Worm (Caenorhabditis elegans) whole organism, young adult: Measurements from ENCODE around the gene tag-131.
A peak's percentile ranks its signal among the peaks of the same experiment; 100 is the strongest.

ENCODE experiments used
- B0261.1 ChIP-seq: sonication (generic microtip); optimal IDR thresholded peaks from 2 replicates; lab custom pipeline; 2016; ENCODE audit warnings: mild to moderate bottlenecking, missing genetic modification characterization, moderate library complexity, missing compliant biosample characterization
- C06A6.2 ChIP-seq: fragments of 200-800 bp; sonication (Bioruptor generic); conservative IDR thresholded peaks from 2 replicates; pipeline ENCODE4 v1.3.6; 2022; ENCODE audit warnings: missing genetic modification characterization, missing compliant biosample characterization
- D2030.7 ChIP-seq: fragments of 200-800 bp; sonication (Bioruptor generic); IDR thresholded peaks from 2 replicates; pipeline ENCODE4 v1.3.6; 2022; ENCODE audit warnings: missing genetic modification reagents, missing genetic modification characterization, missing compliant biosample characterization
- F39B2.1 ChIP-seq: fragments of 200-800 bp; sonication (Bioruptor generic); IDR thresholded peaks from 2 replicates; pipeline ENCODE4 v1.3.6; 2022; ENCODE audit warnings: missing genetic modification reagents, missing genetic modification characterization, missing compliant biosample characterization
- F49E8.2 ChIP-seq: sonication (generic microtip); optimal IDR thresholded peaks from 3 replicates; lab custom pipeline; 2017; ENCODE audit warnings: missing genetic modification characterization, mild to moderate bottlenecking, missing compliant biosample characterization, antibody characterized with exemption, moderate library complexity; ENCODE audit not compliant: insufficient read depth
- F52B5.7 ChIP-seq: sonication (generic microtip); optimal IDR thresholded peaks from 2 replicates; lab custom pipeline; 2016; ENCODE audit warnings: mild to moderate bottlenecking, missing genetic modification characterization, missing compliant biosample characterization
- F55B11.4 ChIP-seq: sonication (generic microtip); optimal IDR thresholded peaks from 2 replicates; lab custom pipeline; 2016; ENCODE audit warnings: missing compliant biosample characterization, missing genetic modification characterization, borderline replicate concordance; ENCODE audit not compliant: insufficient read depth
- F57C9.4 ChIP-seq: sonication (generic microtip); optimal IDR thresholded peaks from 2 replicates; lab custom pipeline; 2017; ENCODE audit warnings: mild to moderate bottlenecking, missing genetic modification characterization, missing compliant biosample characterization
- K11D2.4 ChIP-seq: fragments of 200-800 bp; sonication (Bioruptor generic); IDR thresholded peaks from 2 replicates; pipeline ENCODE4 v1.3.6; 2022; ENCODE audit warnings: missing genetic modification reagents, missing genetic modification characterization, missing compliant biosample characterization
- K12H6.12 ChIP-seq: fragments of 200-800 bp; sonication (Bioruptor generic); optimal IDR thresholded peaks from 2 replicates; lab custom pipeline; 2018; ENCODE audit warnings: mild to moderate bottlenecking, missing genetic modification characterization, missing compliant biosample characterization
- T07F8.4 ChIP-seq: sonication (generic microtip); optimal IDR thresholded peaks from 2 replicates; lab custom pipeline; 2016; ENCODE audit warnings: mild to moderate bottlenecking, missing genetic modification characterization, moderate library complexity, missing compliant biosample characterization
- Y53F4B.3 ChIP-seq: fragments of 200-800 bp; sonication (Bioruptor generic); IDR thresholded peaks from 2 replicates; pipeline ENCODE4 v1.3.6; 2022; ENCODE audit warnings: missing genetic modification reagents, missing genetic modification characterization, missing compliant biosample characterization
- Y53G8AR.9 ChIP-seq: fragments of 200-800 bp; sonication (Bioruptor generic); conservative IDR thresholded peaks from 2 replicates; pipeline ENCODE4 v1.3.6; 2022; ENCODE audit warnings: missing genetic modification reagents, missing genetic modification characterization, missing compliant biosample characterization
- Y95B8A.8 ChIP-seq: fragments of 200-800 bp; sonication (Bioruptor generic); IDR thresholded peaks from 2 replicates; pipeline ENCODE4 v1.3.6; 2022; ENCODE audit warnings: missing genetic modification reagents, missing genetic modification characterization, missing compliant biosample characterization
- akir-1 ChIP-seq: fragments of 200-800 bp; sonication (Bioruptor generic); optimal IDR thresholded peaks from 2 replicates; lab custom pipeline; 2018; ENCODE audit warnings: mild to moderate bottlenecking, missing genetic modification characterization, moderate library complexity, missing compliant biosample characterization
- aptf-3 ChIP-seq: fragments of 200-800 bp; sonication (Bioruptor generic); IDR thresholded peaks from 2 replicates; pipeline ENCODE4 v1.3.6; 2022; ENCODE audit warnings: missing genetic modification characterization, missing compliant biosample characterization
- atf-7 ChIP-seq: sonication (generic microtip); optimal IDR thresholded peaks from 2 replicates; lab custom pipeline; 2017; ENCODE audit warnings: mild to moderate bottlenecking, missing genetic modification characterization, missing compliant biosample characterization
- attf-5 ChIP-seq: fragments of 200-800 bp; sonication (Bioruptor generic); optimal IDR thresholded peaks from 2 replicates; lab custom pipeline; 2018; ENCODE audit warnings: mild to moderate bottlenecking, missing genetic modification characterization, missing compliant biosample characterization
- ceh-40 ChIP-seq: fragments of 200-800 bp; sonication (Bioruptor generic); IDR thresholded peaks from 2 replicates; pipeline ENCODE4 v1.3.6; 2022; ENCODE audit warnings: missing genetic modification characterization, missing compliant biosample characterization
- ceh-58 ChIP-seq: fragments of 200-800 bp; sonication (Bioruptor generic); IDR thresholded peaks from 2 replicates; pipeline ENCODE4 v1.3.6; 2022; ENCODE audit warnings: missing genetic modification characterization, missing compliant biosample characterization
- dox-1 ChIP-seq: fragments of 200-800 bp; sonication (Bioruptor generic); IDR thresholded peaks from 2 replicates; pipeline ENCODE4 v1.3.6; 2022; ENCODE audit warnings: missing genetic modification reagents, missing genetic modification characterization, missing compliant biosample characterization
- dpff-1 ChIP-seq: sonication (generic microtip); optimal IDR thresholded peaks from 2 replicates; lab custom pipeline; 2017; ENCODE audit warnings: mild to moderate bottlenecking, missing genetic modification characterization, missing compliant biosample characterization
- ekl-4 ChIP-seq: fragments of 200-800 bp; sonication (Bioruptor generic); IDR thresholded peaks from 2 replicates; pipeline ENCODE4 v1.3.6; 2022; ENCODE audit warnings: missing genetic modification reagents, missing genetic modification characterization, missing compliant biosample characterization
- ets-4 ChIP-seq: fragments of 200-800 bp; sonication (Bioruptor generic); optimal IDR thresholded peaks from 2 replicates; lab custom pipeline; 2018; ENCODE audit warnings: mild to moderate bottlenecking, missing genetic modification characterization, missing compliant biosample characterization
- fkh-3 ChIP-seq: sonication (generic microtip); optimal IDR thresholded peaks from 2 replicates; lab custom pipeline; 2016; ENCODE audit warnings: mild to moderate bottlenecking, missing genetic modification characterization, missing compliant biosample characterization
- hlh-12 ChIP-seq: sonication (generic microtip); optimal IDR thresholded peaks from 2 replicates; lab custom pipeline; 2016; ENCODE audit warnings: missing genetic modification characterization, missing compliant biosample characterization
- hmg-1.2 ChIP-seq: fragments of 200-800 bp; sonication (Bioruptor generic); IDR thresholded peaks from 2 replicates; pipeline ENCODE4 v1.3.6; 2022; ENCODE audit warnings: missing genetic modification reagents, missing genetic modification characterization, missing compliant biosample characterization
- hsf-1 ChIP-seq: fragments of 200-800 bp; sonication (Bioruptor generic); IDR thresholded peaks from 2 replicates; pipeline ENCODE4 v1.3.6; 2022; ENCODE audit warnings: missing genetic modification reagents, missing genetic modification characterization, missing compliant biosample characterization
- lag-1 ChIP-seq: fragments of 200-800 bp; sonication (Bioruptor generic); IDR thresholded peaks from 2 replicates; pipeline ENCODE4 v1.3.6; 2022; ENCODE audit warnings: missing genetic modification reagents, missing genetic modification characterization, missing compliant biosample characterization
- lin-35 ChIP-seq, 3 experiments: fragments of 150-350 bp in 2 of 3; sonication (generic microtip) in 1 of 3; optimal IDR thresholded peaks; 2 replicates each; lab custom pipeline; 2014 to 2018; ENCODE audit warnings: missing biosample characterization in 3 of 3, missing genetic modification characterization in 3 of 3, missing genetic modification reagents in 3 of 3
- lin-40 ChIP-seq: sonication (generic microtip); optimal IDR thresholded peaks from 2 replicates; lab custom pipeline; 2016; ENCODE audit warnings: missing genetic modification characterization, mild to moderate bottlenecking, missing compliant biosample characterization, missing genotype, missing genetic modification reagents
- lin-54 ChIP-seq: fragments of 200-800 bp; sonication (Bioruptor generic); optimal IDR thresholded peaks from 2 replicates; lab custom pipeline; 2018; ENCODE audit warnings: mild to moderate bottlenecking, missing genetic modification characterization, missing compliant biosample characterization
- madf-8 ChIP-seq: fragments of 200-800 bp; sonication (Bioruptor generic); conservative IDR thresholded peaks from 2 replicates; pipeline ENCODE4 v1.3.6; 2022; ENCODE audit warnings: missing genetic modification reagents, missing genetic modification characterization, missing compliant biosample characterization
- mes-4 ChIP-seq: sonication (generic microtip); optimal IDR thresholded peaks from 2 replicates; lab custom pipeline; 2016; ENCODE audit warnings: missing genotype, missing genetic modification characterization, missing compliant biosample characterization
- mxl-1 ChIP-seq: sonication (generic microtip); optimal IDR thresholded peaks from 2 replicates; lab custom pipeline; 2016; ENCODE audit warnings: missing genetic modification characterization, missing compliant biosample characterization
- nfyb-1 ChIP-seq: fragments of 200-800 bp; sonication (Bioruptor generic); IDR thresholded peaks from 2 replicates; pipeline ENCODE4 v1.3.6; 2022; ENCODE audit warnings: missing genetic modification reagents, missing genetic modification characterization, missing compliant biosample characterization
- nhr-90 ChIP-seq: sonication (generic microtip); optimal IDR thresholded peaks from 2 replicates; lab custom pipeline; 2016; ENCODE audit warnings: missing genotype, mild to moderate bottlenecking, missing genetic modification characterization, missing compliant biosample characterization
- pha-4 ChIP-seq: fragments of 150-350 bp; sonication (generic microtip); optimal IDR thresholded peaks from 2 replicates; lab custom pipeline; 2014; ENCODE audit warnings: missing biosample characterization, missing genetic modification reagents, missing genetic modification characterization
- repo-1 ChIP-seq: sonication (generic microtip); optimal IDR thresholded peaks from 2 replicates; lab custom pipeline; 2017; ENCODE audit warnings: mild to moderate bottlenecking, missing genetic modification characterization, missing compliant biosample characterization
- rpc-1 ChIP-seq, 2 experiments: fragments of 150-350 bp in 1 of 2; sonication (generic microtip) in 1 of 2; optimal IDR thresholded peaks; 2 replicates each; lab custom pipeline; 2014 to 2018; ENCODE audit warnings: missing biosample characterization in 1 of 2, missing genetic modification characterization in 1 of 2, missing genetic modification reagents in 1 of 2, missing genotype in 1 of 2
- sea-2 ChIP-seq: fragments of 200-800 bp; sonication (Bioruptor generic); IDR thresholded peaks from 2 replicates; pipeline ENCODE4 v1.3.6; 2022; ENCODE audit warnings: missing genetic modification characterization, missing compliant biosample characterization
- snpc-1.1 ChIP-seq: sonication (generic microtip); optimal IDR thresholded peaks from 2 replicates; lab custom pipeline; 2017; ENCODE audit warnings: missing genetic modification characterization, mild to moderate bottlenecking, missing compliant biosample characterization, antibody characterized with exemption, moderate library complexity, missing genotype, missing genetic modification reagents; ENCODE audit not compliant: insufficient read depth
- snpc-4 ChIP-seq, 5 experiments: fragments of 150-350 bp in 1 of 5; sonication (generic microtip) in 4 of 5; optimal IDR thresholded peaks; 2 replicates each; lab custom pipeline; 2014 to 2018; ENCODE audit warnings: missing genetic modification characterization in 5 of 5, missing biosample characterization in 3 of 5, antibody characterized with exemption in 2 of 5, mild to moderate bottlenecking in 2 of 5, missing compliant biosample characterization in 2 of 5, missing genotype in 2 of 5, moderate library complexity in 2 of 5, missing genetic modification reagents in 1 of 5
- tlf-1 ChIP-seq: fragments of 200-800 bp; sonication (Bioruptor generic); optimal IDR thresholded peaks from 2 replicates; lab custom pipeline; 2018; ENCODE audit warnings: mild to moderate bottlenecking, missing genetic modification characterization, missing compliant biosample characterization
- unc-62 ChIP-seq: fragments of 150-350 bp; optimal IDR thresholded peaks from 2 replicates; lab custom pipeline; 2014; ENCODE audit warnings: missing biosample characterization, missing genetic modification reagents, missing genetic modification characterization
- xnd-1 ChIP-seq: sonication (generic microtip); optimal IDR thresholded peaks from 2 replicates; lab custom pipeline; 2016; ENCODE audit warnings: missing genotype, missing genetic modification reagents, missing genetic modification characterization, missing compliant biosample characterization
- zfh-2 ChIP-seq: fragments of 200-800 bp; sonication (Bioruptor generic); conservative IDR thresholded peaks from 2 replicates; pipeline ENCODE4 v1.3.6; 2022; ENCODE audit warnings: missing genetic modification reagents, missing genetic modification characterization, missing compliant biosample characterization
- ztf-3 ChIP-seq: fragments of 200-800 bp; sonication (Bioruptor generic); optimal IDR thresholded peaks from 2 replicates; lab custom pipeline; 2018; ENCODE audit warnings: mild to moderate bottlenecking, missing genetic modification characterization, missing compliant biosample characterization

Gene tag-131

DNA sequence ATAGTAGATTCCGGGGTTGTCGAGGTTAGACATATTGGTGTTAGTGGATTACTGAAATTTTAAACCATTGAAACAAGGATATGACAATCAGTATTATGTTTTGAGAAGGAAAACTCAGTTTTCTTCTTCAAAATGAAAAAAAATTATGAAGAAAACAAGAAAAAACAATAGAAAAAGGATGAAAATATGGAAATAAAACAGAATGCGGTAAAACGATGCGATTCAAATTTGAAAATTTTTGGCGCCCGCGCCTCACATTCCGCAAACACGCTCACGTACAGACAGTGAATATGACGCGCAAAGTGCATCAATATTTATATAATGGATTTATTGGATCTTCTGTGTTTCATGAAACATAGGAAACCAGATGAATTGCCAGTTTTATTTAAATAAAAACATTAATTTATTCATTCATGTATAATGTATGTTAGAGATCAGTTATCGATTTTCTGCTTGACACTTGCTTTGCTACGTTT is 26.2 kb upstream of the tag-131 start, which contains the start of gene mcm-5 (continued):
- TF ChIP-seq nfyb-1 (GFP tag; lab: Robert Waterston, UW) (no peak), lin-54 (GFP tag; lab: Kevin White, UChicago) (peak; percentile 85), hsf-1 (GFP tag; lab: Robert Waterston, UW) (0 out of 2 replicates have a peak, but pooled peaks have one; percentile 21), ztf-3 (no peak), F57C9.4 (tag; lab: Kevin White, UChicago) (no peak), D2030.7 (GFP tag; lab: Robert Waterston, UW) (peak; percentile 74; the same call in 1 of the 2 replicates), F49E8.2 (tag; lab: Kevin White, UChicago) (no peak), sea-2 (GFP tag; lab: Robert Waterston, UW) (no peak), nhr-90 (tag; lab: Kevin White, UChicago) (no peak), Y53F4B.3 (GFP tag; lab: Robert Waterston, UW) (no peak), ekl-4 (GFP tag; lab: Robert Waterston, UW) (no peak), B0261.1 (no peak), hmg-1.2 (GFP tag; lab: Robert Waterston, UW) (peak; percentile 39; the same call in 1 of the 2 replicates), tlf-1 (GFP tag; lab: Kevin White, UChicago) (no peak), akir-1 (GFP tag; lab: Kevin White, UChicago) (no peak), C06A6.2 (GFP tag; lab: Robert Waterston, UW) (no peak), unc-62 (no peak), T07F8.4 (tag; lab: Kevin White, UChicago) (no peak), F55B11.4 (tag; lab: Kevin White, UChicago) (no peak), F52B5.7 (tag; lab: Kevin White, UChicago) (no peak), zfh-2 (GFP tag; lab: Robert Waterston, UW) (no peak), K11D2.4 (GFP tag; lab: Robert Waterston, UW) (no peak), xnd-1 (tag; lab: Kevin White, UChicago) (peak; percentile 59), lin-35 (GFP tag; optimal IDR thresholded peaks at IDR 0.05; lab: Kevin White, UChicago) (peak in 1 of 3 experiments; percentile 45), dpff-1 (tag; lab: Kevin White, UChicago) (no peak), mes-4 (tag; lab: Kevin White, UChicago) (no peak), K12H6.12 (tag; lab: Kevin White, UChicago) (no peak), pha-4 (no peak), hlh-12 (tag; lab: Kevin White, UChicago) (no peak), snpc-4 (GFP tag; optimal IDR thresholded peaks at IDR 0.05; lab: Kevin White, UChicago) (peak; percentile 9), snpc-4 (tag; optimal IDR thresholded peaks at IDR 0.05; lab: Kevin White, UChicago) (no peak), rpc-1 (optimal IDR thresholded peaks at IDR 0.05; lab: Kevin White, UChicago) (no peak), rpc-1 (tag; optimal IDR thresholded peaks at IDR 0.05; lab: Kevin White, UChicago) (no peak), ets-4 (no peak), Y95B8A.8 (GFP tag; lab: Robert Waterston, UW) (no peak), fkh-3 (tag; lab: Kevin White, UChicago) (no peak), lag-1 (GFP tag; lab: Robert Waterston, UW) (no peak), dox-1 (no peak), aptf-3 (GFP tag; lab: Robert Waterston, UW) (no peak), F39B2.1 (GFP tag; lab: Robert Waterston, UW) (no peak), mxl-1 (no peak), lin-40 (no peak), madf-8 (peak; percentile 78), ceh-40 (GFP tag; lab: Robert Waterston, UW) (no peak), attf-5 (GFP tag; lab: Kevin White, UChicago) (no peak), ceh-58 (GFP tag; lab: Robert Waterston, UW) (no peak), snpc-1.1 (tag; lab: Kevin White, UChicago) (no peak), Y53G8AR.9 (no peak), atf-7 (no peak), repo-1 (no peak)
